Fruit fly (Drosophila melanogaster) whole organism, embryonic: Measurements from ENCODE around the gene alpha-Est1.

Experiments
- Adf1 ChIP-seq: fragments of 200-800 bp; sonication (Bioruptor generic); IDR thresholded peaks from 2 replicates; pipeline ENCODE4 v1.3.6; 2022; ENCODE audit warnings: missing biosample characterization, missing genetic modification characterization
- Asciz ChIP-seq: fragments of 200-800 bp; sonication (Bioruptor generic); optimal IDR thresholded peaks from 2 replicates; lab custom pipeline; 2017; ENCODE audit warnings: missing biosample characterization, mild to moderate bottlenecking, missing genetic modification characterization, missing genetic modification reagents
- Atf-2 ChIP-seq: fragments of 200-800 bp; sonication (Bioruptor generic); optimal IDR thresholded peaks from 2 replicates; lab custom pipeline; 2016; ENCODE audit warnings: missing biosample characterization, missing genetic modification characterization
- Awh ChIP-seq: fragments of 200-800 bp; sonication (Bioruptor generic); IDR thresholded peaks from 2 replicates; pipeline ENCODE4, ENCODE4 v1.3.6; 2022; ENCODE audit warnings: missing biosample characterization, missing genetic modification characterization
- B-H1 ChIP-seq: fragments of 200-800 bp; sonication (Bioruptor generic); IDR thresholded peaks from 3 replicates; pipeline ENCODE4 v1.3.6; 2022; ENCODE audit warnings: missing biosample characterization, missing genetic modification characterization
- CG11247 ChIP-seq: fragments of 200-800 bp; sonication (Bioruptor generic); IDR thresholded peaks from 2 replicates; pipeline ENCODE4 v1.3.6; 2022; ENCODE audit warnings: missing biosample characterization, missing genetic modification characterization
- CG13123 ChIP-seq: fragments of 200-800 bp; sonication (Bioruptor generic); optimal IDR thresholded peaks from 2 replicates; lab custom pipeline; 2016; ENCODE audit warnings: missing biosample characterization, missing genetic modification characterization
- CG13894 ChIP-seq: fragments of 200-800 bp; sonication (Bioruptor generic); optimal IDR thresholded peaks from 3 replicates; lab custom pipeline; 2018; ENCODE audit warnings: missing biosample characterization, mild to moderate bottlenecking, missing genetic modification characterization, moderate library complexity
- CG14710 ChIP-seq: fragments of 200-800 bp; sonication (Bioruptor generic); optimal IDR thresholded peaks from 3 replicates; lab custom pipeline; 2019; ENCODE audit warnings: missing biosample characterization, mild to moderate bottlenecking, missing genetic modification characterization, moderate library complexity
- CG15514 ChIP-seq: fragments of 200-800 bp; sonication (Bioruptor generic); optimal IDR thresholded peaks from 3 replicates; lab custom pipeline; 2017; ENCODE audit warnings: missing biosample characterization, missing genetic modification characterization, mild to moderate bottlenecking, moderate library complexity, missing genetic modification reagents
- CG17328 ChIP-seq: fragments of 200-800 bp; sonication (Bioruptor generic); IDR thresholded peaks from 2 replicates; pipeline ENCODE4 v1.3.6; 2022; ENCODE audit warnings: missing biosample characterization, missing genetic modification characterization
- CG17359 ChIP-seq: fragments of 200-800 bp; sonication (Bioruptor generic); optimal IDR thresholded peaks from 3 replicates; lab custom pipeline; 2018; ENCODE audit warnings: missing biosample characterization, mild to moderate bottlenecking, missing genetic modification characterization, moderate library complexity
- CG2120 ChIP-seq: fragments of 200-800 bp; sonication (Bioruptor generic); optimal IDR thresholded peaks from 3 replicates; lab custom pipeline; 2016; ENCODE audit warnings: missing biosample characterization, missing genetic modification characterization
- CG30431 ChIP-seq: fragments of 200-800 bp; sonication (Bioruptor generic); optimal IDR thresholded peaks from 2 replicates; lab custom pipeline; 2017; ENCODE audit warnings: missing biosample characterization, missing genetic modification characterization
- CG32532 ChIP-seq: fragments of 200-800 bp; sonication (Bioruptor generic); IDR thresholded peaks from 2 replicates; pipeline ENCODE4 v1.3.6; 2022; ENCODE audit warnings: missing biosample characterization, missing genetic modification characterization
- CG4820 ChIP-seq: fragments of 200-800 bp; sonication (Bioruptor generic); optimal IDR thresholded peaks from 3 replicates; lab custom pipeline; 2016; ENCODE audit warnings: missing biosample characterization, missing genetic modification characterization
- CG5245 ChIP-seq: fragments of 200-800 bp; sonication (Bioruptor generic); optimal IDR thresholded peaks from 3 replicates; lab custom pipeline; 2016; ENCODE audit warnings: missing biosample characterization, missing genetic modification characterization
- CG6654 ChIP-seq: fragments of 200-800 bp; sonication (Bioruptor generic); optimal IDR thresholded peaks from 2 replicates; lab custom pipeline; 2017; ENCODE audit warnings: missing biosample characterization, mild to moderate bottlenecking, missing genetic modification characterization
- CG6689 ChIP-seq: fragments of 200-800 bp; sonication (Bioruptor generic); IDR thresholded peaks from 2 replicates; pipeline ENCODE4 v1.3.6; 2022; ENCODE audit warnings: missing biosample characterization, missing genetic modification characterization
- CG6791 ChIP-seq: fragments of 200-800 bp; sonication (Bioruptor generic); IDR thresholded peaks from 3 replicates; pipeline ENCODE4 v1.3.6; 2022; ENCODE audit warnings: missing biosample characterization, missing genetic modification characterization; ENCODE audit not compliant: partially characterized antibody
- CG7963 ChIP-seq: fragments of 200-800 bp; sonication (Bioruptor generic); IDR thresholded peaks from 3 replicates; pipeline ENCODE4 v1.3.6; 2022; ENCODE audit warnings: missing biosample characterization, missing genetic modification characterization; ENCODE audit not compliant: partially characterized antibody
- CG8478 ChIP-seq: fragments of >200 bp; optimal IDR thresholded peaks from 2 replicates; lab custom pipeline; 2018
- CG9437 ChIP-seq: fragments of 200-800 bp; sonication (Bioruptor generic); optimal IDR thresholded peaks from 2 replicates; lab custom pipeline; 2018; ENCODE audit warnings: missing biosample characterization, mild to moderate bottlenecking, missing genetic modification characterization
- CHES-1-like ChIP-seq: fragments of 200-800 bp; sonication (Bioruptor generic); optimal IDR thresholded peaks from 2 replicates; lab custom pipeline; 2016; ENCODE audit warnings: missing biosample characterization, missing genetic modification characterization
- CrebB ChIP-seq: fragments of 200-800 bp; sonication (Bioruptor generic); optimal IDR thresholded peaks from 3 replicates; lab custom pipeline; 2018; ENCODE audit warnings: missing biosample characterization, mild to moderate bottlenecking, missing genetic modification characterization
- GATAe ChIP-seq: fragments of 200-800 bp; sonication (Bioruptor generic); conservative IDR thresholded peaks from 2 replicates; pipeline ENCODE4 v1.3.6; 2022; ENCODE audit warnings: missing biosample characterization, missing genetic modification characterization
- HLHmδ ChIP-seq: fragments of 200-800 bp; sonication (Bioruptor generic); optimal IDR thresholded peaks from 2 replicates; lab custom pipeline; 2018; ENCODE audit warnings: missing biosample characterization, mild to moderate bottlenecking, missing genetic modification characterization, moderate library complexity
- Hr78 ChIP-seq, 2 experiments: fragments of 200-800 bp in 1 of 2; fragments of >200 bp in 1 of 2; sonication (Bioruptor generic) in 1 of 2; optimal IDR thresholded peaks; 2 replicates each; lab custom pipeline; 2017 to 2019; ENCODE audit warnings: missing biosample characterization in 2 of 2, missing genetic modification characterization in 2 of 2, mild to moderate bottlenecking in 1 of 2, moderate library complexity in 1 of 2
- Mad ChIP-seq: fragments of 200-800 bp; sonication (Bioruptor generic); optimal IDR thresholded peaks from 2 replicates; lab custom pipeline; 2016; ENCODE audit warnings: missing biosample characterization, missing genetic modification characterization
- Med ChIP-seq: fragments of 200-800 bp; sonication (Bioruptor generic); peaks from one replicate; lab custom pipeline; 2016; ENCODE audit warnings: missing biosample characterization, missing genetic modification characterization, mild to moderate bottlenecking, inconsistent platforms, moderate library complexity
- Ravus ChIP-seq: fragments of 200-800 bp; sonication (Bioruptor generic); IDR thresholded peaks from 2 replicates; pipeline ENCODE4 v1.3.6; 2022; ENCODE audit warnings: missing biosample characterization, missing genetic modification characterization
- Rx ChIP-seq: fragments of 200-800 bp; sonication (Bioruptor generic); IDR thresholded peaks from 2 replicates; pipeline ENCODE4 v1.3.6; 2022; ENCODE audit warnings: missing biosample characterization, missing genetic modification characterization
- Sry-β ChIP-seq: fragments of 200-800 bp; sonication (Bioruptor generic); optimal IDR thresholded peaks from 2 replicates; lab custom pipeline; 2018; ENCODE audit warnings: missing biosample characterization, mild to moderate bottlenecking, missing genetic modification characterization, moderate library complexity
- Taf1 ChIP-seq: fragments of 200-800 bp; sonication (Bioruptor generic); IDR thresholded peaks from 2 replicates; pipeline ENCODE4 v1.3.6; 2022; ENCODE audit warnings: missing biosample characterization, missing genetic modification characterization
- ase ChIP-seq: fragments of 200-800 bp; sonication (Bioruptor generic); IDR thresholded peaks from 3 replicates; pipeline ENCODE4 v1.3.6; 2022; ENCODE audit warnings: missing biosample characterization, missing genetic modification characterization
- bab2 ChIP-seq: fragments of 200-800 bp; sonication (Bioruptor generic); optimal IDR thresholded peaks from 2 replicates; lab custom pipeline; 2016; ENCODE audit warnings: missing biosample characterization, missing genetic modification characterization
- bsh ChIP-seq, 2 experiments: fragments of 200-800 bp; sonication (Bioruptor generic); optimal IDR thresholded peaks; 2 replicates each; lab custom pipeline; 2017 to 2018; ENCODE audit warnings: mild to moderate bottlenecking in 2 of 2, missing biosample characterization in 2 of 2, missing genetic modification characterization in 2 of 2, moderate library complexity in 1 of 2
- cas ChIP-seq: fragments of 200-800 bp; sonication (Bioruptor generic); IDR thresholded peaks from 2 replicates; pipeline ENCODE4 v1.3.6; 2022; ENCODE audit warnings: missing biosample characterization, missing genetic modification characterization
- cato ChIP-seq: fragments of 200-800 bp; sonication (Bioruptor generic); optimal IDR thresholded peaks from 2 replicates; lab custom pipeline; 2016; ENCODE audit warnings: missing biosample characterization, missing genetic modification characterization, borderline replicate concordance
- crc ChIP-seq: fragments of 200-800 bp; sonication (Bioruptor generic); optimal IDR thresholded peaks from 2 replicates; lab custom pipeline; 2016; ENCODE audit warnings: missing biosample characterization, missing genetic modification characterization
- crol ChIP-seq: fragments of 200-800 bp; sonication (Bioruptor generic); IDR thresholded peaks from 2 replicates; pipeline ENCODE4 v1.3.6; 2022; ENCODE audit warnings: missing biosample characterization, missing genetic modification characterization
- crp ChIP-seq, 2 experiments: fragments of 200-800 bp; sonication (Bioruptor generic); optimal IDR thresholded peaks; 2 replicates in 1 of 2; 3 replicates in 1 of 2; lab custom pipeline; 2017; ENCODE audit warnings: missing biosample characterization in 2 of 2, missing genetic modification characterization in 2 of 2, mild to moderate bottlenecking in 1 of 2, moderate library complexity in 1 of 2
- dmrt99B ChIP-seq: fragments of 200-800 bp; sonication (Bioruptor generic); optimal IDR thresholded peaks from 2 replicates; lab custom pipeline; 2018; ENCODE audit warnings: missing biosample characterization, mild to moderate bottlenecking, missing genetic modification characterization, moderate library complexity
- hb ChIP-seq: fragments of 200-800 bp; sonication (Bioruptor generic); IDR thresholded peaks from 3 replicates; pipeline ENCODE4 v1.3.6; 2022; ENCODE audit warnings: missing biosample characterization, missing genetic modification characterization; ENCODE audit not compliant: partially characterized antibody
- lbe ChIP-seq: fragments of 200-800 bp; sonication (Bioruptor generic); optimal IDR thresholded peaks from 2 replicates; lab custom pipeline; 2016; ENCODE audit warnings: missing biosample characterization, mild to moderate bottlenecking, missing genetic modification characterization
- luna ChIP-seq: fragments of 200-800 bp; sonication (Bioruptor generic); optimal IDR thresholded peaks from 2 replicates; lab custom pipeline; 2016; ENCODE audit warnings: missing biosample characterization, missing genetic modification characterization
- nom ChIP-seq: fragments of 200-800 bp; sonication (Bioruptor generic); optimal IDR thresholded peaks from 2 replicates; lab custom pipeline; 2017; ENCODE audit warnings: missing biosample characterization, missing genetic modification characterization, mild to moderate bottlenecking, moderate library complexity, missing genetic modification reagents
- peb ChIP-seq: fragments of 200-800 bp; sonication (Bioruptor generic); IDR thresholded peaks from 2 replicates; pipeline ENCODE4 v1.3.6; 2022; ENCODE audit warnings: missing biosample characterization, missing genetic modification characterization
- z ChIP-seq: fragments of 200-800 bp; sonication (Bioruptor generic); IDR thresholded peaks from 3 replicates; pipeline ENCODE4 v1.3.6; 2022; ENCODE audit warnings: missing biosample characterization, missing genetic modification characterization

The alpha-Est1 gene

DNA sequence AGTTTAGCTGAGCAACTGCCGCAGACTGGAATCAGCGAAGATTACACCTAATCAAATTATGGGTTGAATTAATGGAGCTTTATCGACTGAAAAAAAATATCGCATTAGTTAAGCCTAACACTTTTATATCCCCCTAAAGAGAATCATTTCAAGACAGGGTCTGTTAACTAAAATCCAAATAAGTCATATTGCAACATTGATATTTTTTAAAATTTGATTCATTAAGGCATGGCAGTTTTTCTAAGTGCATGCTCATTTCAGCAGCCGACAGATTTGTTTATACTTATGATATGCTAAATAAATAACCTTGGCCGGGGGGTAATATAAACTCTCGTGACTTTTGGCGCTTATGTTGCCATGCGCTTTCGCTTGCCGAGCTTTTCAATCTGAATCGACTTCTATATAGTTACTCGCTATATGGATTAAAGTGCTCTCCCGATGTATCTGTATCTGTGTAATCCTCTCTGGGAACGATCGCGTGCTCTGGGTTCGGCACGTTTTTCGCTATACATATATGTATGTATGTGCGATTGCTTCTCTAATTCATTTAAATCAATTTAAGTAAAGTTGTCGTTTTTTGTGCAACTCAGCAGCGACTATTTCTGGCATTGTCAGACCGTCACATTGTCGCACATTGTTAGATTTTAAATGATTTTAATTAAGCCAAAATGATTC is 42.5 kb downstream of the alpha-Est1 start (continued):
- TF ChIP-seq CG14710 = no peak
- TF ChIP-seq B-H1 (GFP tag; lab: Robert Waterston, UW) = peak; percentile 50; the same call in 2 of the 3 replicates
- no peak for TF ChIP-seq HLHmδ
- TF ChIP-seq GATAe (GFP tag; lab: Robert Waterston, UW) = no peak; the same call in 1 of the 2 replicates
- no peak for TF ChIP-seq Rx
- TF ChIP-seq Mad (GFP tag; lab: Kevin White, UChicago) = peak; percentile 79
- no peak for TF ChIP-seq Awh (GFP tag; lab: Robert Waterston, UW)
- peak; percentile 84 for TF ChIP-seq Taf1 (GFP tag; lab: Robert Waterston, UW)
- peak; percentile 90 for TF ChIP-seq CHES-1-like (GFP tag; lab: Kevin White, UChicago)
- TF ChIP-seq nom (GFP tag; lab: Kevin White, UChicago) = no peak
- no peak for TF ChIP-seq Hr78 (GFP tag; optimal IDR thresholded peaks at IDR 0.05; lab: Kevin White, UChicago)
- TF ChIP-seq CG6654 (GFP tag; lab: Kevin White, UChicago) = no peak
- no peak for TF ChIP-seq CG6791 (GFP tag; lab: Robert Waterston, UW)
- peak; percentile 60 for TF ChIP-seq CG9437 (GFP tag; lab: Kevin White, UChicago)
- TF ChIP-seq CG17359 = peak; percentile 57
- TF ChIP-seq Sry-β (GFP tag; lab: Kevin White, UChicago) = no peak
- peak; percentile 88 for TF ChIP-seq CG11247 (GFP tag; lab: Robert Waterston, UW)
- no peak for TF ChIP-seq lbe (GFP tag; lab: Kevin White, UChicago)
- no peak for TF ChIP-seq CG8478
- TF ChIP-seq CG13123 (GFP tag; lab: Kevin White, UChicago) = peak; percentile 60
- TF ChIP-seq CG30431 (GFP tag; lab: Kevin White, UChicago) = no peak
- peak; percentile 57 for TF ChIP-seq CG6689 (GFP tag; lab: Robert Waterston, UW)
- TF ChIP-seq z (GFP tag; lab: Robert Waterston, UW) = no peak
- TF ChIP-seq dmrt99B = peak; percentile 68
- TF ChIP-seq CG13894 = peak; percentile 82
- TF ChIP-seq crc (GFP tag; lab: Kevin White, UChicago) = peak; percentile 83
- TF ChIP-seq bsh (GFP tag; optimal IDR thresholded peaks at IDR 0.05; lab: Kevin White, UChicago) = no peak
- peak; percentile 76 for TF ChIP-seq cas (GFP tag; lab: Robert Waterston, UW)
- TF ChIP-seq hb (GFP tag; lab: Robert Waterston, UW) = no peak
- TF ChIP-seq crp (GFP tag; optimal IDR thresholded peaks at IDR 0.05; lab: Kevin White, UChicago) = peak in 1 of 2 experiments; percentile 19
- TF ChIP-seq Adf1 = peak; percentile 80
- TF ChIP-seq CG2120 (GFP tag; lab: Kevin White, UChicago) = peak; percentile 98
- peak; percentile 69; the same call in 1 of the 2 replicates for TF ChIP-seq CG17328 (GFP tag; lab: Robert Waterston, UW)
- TF ChIP-seq CG5245 (GFP tag; lab: Kevin White, UChicago) = peak; percentile 49
- peak; percentile 19 for TF ChIP-seq Asciz (GFP tag; lab: Kevin White, UChicago)
- peak; percentile 36; the same call in 1 of the 2 replicates for TF ChIP-seq peb
- TF ChIP-seq Ravus (GFP tag; lab: Robert Waterston, UW) = peak; percentile 56
- peak; percentile 62 for TF ChIP-seq Atf-2 (GFP tag; lab: Kevin White, UChicago)
- TF ChIP-seq CG32532 (GFP tag; lab: Robert Waterston, UW) = peak; percentile 94
- peak; percentile 89 for TF ChIP-seq bab2 (GFP tag; lab: Kevin White, UChicago)
- peak; percentile 86 for TF ChIP-seq CG15514 (GFP tag; lab: Kevin White, UChicago)
- TF ChIP-seq ase (GFP tag; lab: Robert Waterston, UW) = no peak; the same call in 1 of the 3 replicates
- peak; percentile 46 for TF ChIP-seq cato (GFP tag; lab: Kevin White, UChicago)
- TF ChIP-seq Med (GFP tag; lab: Kevin White, UChicago) = peak; percentile 99
- TF ChIP-seq luna = peak; percentile 93
- TF ChIP-seq crol (GFP tag; lab: Robert Waterston, UW) = no peak
- no peak for TF ChIP-seq CG7963 (GFP tag; lab: Robert Waterston, UW)
- TF ChIP-seq CrebB = peak; percentile 81
- TF ChIP-seq CG4820 = peak; percentile 29
